Worm (Caenorhabditis elegans) whole organism, L3 larva: ENCODE measurements around the gene W09C2.7.

Experiments used
- R02D3.7 ChIP-seq: fragments of 150-350 bp; optimal IDR thresholded peaks from 2 replicates; lab custom pipeline; 2014; ENCODE audit warnings: missing biosample characterization, missing genetic modification characterization
- ceh-16 ChIP-seq: sonication (generic microtip); optimal IDR thresholded peaks from 2 replicates; lab custom pipeline; 2017; ENCODE audit warnings: missing biosample characterization, missing genetic modification characterization
- ceh-28 ChIP-seq: fragments of 150-350 bp; optimal IDR thresholded peaks from 2 replicates; lab custom pipeline; 2014; ENCODE audit warnings: missing biosample characterization, missing genetic modification reagents, missing genetic modification characterization
- ceh-82 ChIP-seq: fragments of 150-350 bp; optimal IDR thresholded peaks from 2 replicates; lab custom pipeline; 2014; ENCODE audit warnings: missing biosample characterization, missing genetic modification characterization
- ceh-9 ChIP-seq: sonication (generic microtip); optimal IDR thresholded peaks from 2 replicates; lab custom pipeline; 2018; ENCODE audit warnings: missing biosample characterization, missing genetic modification characterization
- egl-5 ChIP-seq: fragments of 150-350 bp; optimal IDR thresholded peaks from 2 replicates; lab custom pipeline; 2017; ENCODE audit warnings: missing biosample characterization, missing genetic modification reagents, missing genetic modification characterization, inconsistent platforms
- elt-1 ChIP-seq: fragments of 150-350 bp; optimal IDR thresholded peaks from 2 replicates; lab custom pipeline; 2014; ENCODE audit warnings: missing biosample characterization, missing genetic modification characterization
- elt-2 ChIP-seq: sonication (generic microtip); optimal IDR thresholded peaks from 2 replicates; lab custom pipeline; 2016; ENCODE audit warnings: missing genetic modification reagents, mild to moderate bottlenecking, missing genetic modification characterization, missing compliant biosample characterization
- elt-3 ChIP-seq, 3 experiments: fragments of 150-350 bp in 1 of 3; sonication (generic microtip) in 2 of 3; optimal IDR thresholded peaks; 2 replicates in 2 of 3; 4 replicates in 1 of 3; lab custom pipeline; 2014 to 2017; ENCODE audit warnings: missing biosample characterization in 3 of 3, missing genetic modification characterization in 3 of 3
- fkh-10 ChIP-seq: sonication (generic microtip); optimal IDR thresholded peaks from 2 replicates; lab custom pipeline; 2017; ENCODE audit warnings: missing biosample characterization, missing genetic modification reagents, missing genetic modification characterization
- fkh-2 ChIP-seq: fragments of 150-350 bp; optimal IDR thresholded peaks from 2 replicates; lab custom pipeline; 2014; ENCODE audit warnings: missing biosample characterization, missing genetic modification reagents, missing genetic modification characterization
- hmg-11 ChIP-seq: sonication (generic microtip); optimal IDR thresholded peaks from 2 replicates; lab custom pipeline; 2016; ENCODE audit warnings: missing genetic modification characterization, missing compliant biosample characterization
- jun-1 ChIP-seq: fragments of 150-350 bp; optimal IDR thresholded peaks from 2 replicates; lab custom pipeline; 2014; ENCODE audit warnings: missing biosample characterization, missing genetic modification reagents, missing genetic modification characterization
- lin-15B ChIP-seq: fragments of 150-350 bp; optimal IDR thresholded peaks from 2 replicates; lab custom pipeline; 2014; ENCODE audit warnings: missing biosample characterization, missing genetic modification characterization
- lin-39 ChIP-seq: fragments of 150-350 bp; optimal IDR thresholded peaks from 2 replicates; lab custom pipeline; 2018; ENCODE audit warnings: missing biosample characterization, missing genetic modification reagents, missing genetic modification characterization
- lsy-12 ChIP-seq: sonication (generic microtip); optimal IDR thresholded peaks from 2 replicates; lab custom pipeline; 2016; ENCODE audit warnings: mild to moderate bottlenecking, missing genetic modification characterization, missing compliant biosample characterization
- mdl-1 ChIP-seq: fragments of 150-350 bp; optimal IDR thresholded peaks from 2 replicates; lab custom pipeline; 2014; ENCODE audit warnings: missing biosample characterization, missing genetic modification characterization
- mml-1 ChIP-seq: fragments of 150-350 bp; sonication (generic microtip); optimal IDR thresholded peaks from 3 replicates; lab custom pipeline; 2014; ENCODE audit warnings: missing biosample characterization, missing genetic modification characterization
- nfya-1 ChIP-seq: sonication (generic microtip); optimal IDR thresholded peaks from 2 replicates; lab custom pipeline; 2017; ENCODE audit warnings: missing genetic modification characterization, mild to moderate bottlenecking, missing compliant biosample characterization, antibody characterized with exemption, moderate library complexity; ENCODE audit not compliant: insufficient read depth
- nhr-11 ChIP-seq: fragments of 150-350 bp; optimal IDR thresholded peaks from 2 replicates; lab custom pipeline; 2014; ENCODE audit warnings: missing biosample characterization, missing genetic modification characterization
- nhr-12 ChIP-seq: fragments of 150-350 bp; optimal IDR thresholded peaks from 2 replicates; lab custom pipeline; 2014; ENCODE audit warnings: missing biosample characterization, missing genetic modification characterization
- nhr-23 ChIP-seq: fragments of 150-350 bp; optimal IDR thresholded peaks from 2 replicates; lab custom pipeline; 2014; ENCODE audit warnings: missing biosample characterization, missing genetic modification reagents, missing genetic modification characterization
- nhr-25 ChIP-seq: sonication (generic microtip); optimal IDR thresholded peaks from 2 replicates; lab custom pipeline; 2017; ENCODE audit warnings: missing biosample characterization, missing genetic modification characterization
- nhr-43 ChIP-seq: sonication (generic microtip); optimal IDR thresholded peaks from 2 replicates; lab custom pipeline; 2016; ENCODE audit warnings: mild to moderate bottlenecking, missing genetic modification characterization, missing compliant biosample characterization; ENCODE audit not compliant: poor library complexity, severe bottlenecking
- nhr-67 ChIP-seq: fragments of 150-350 bp; optimal IDR thresholded peaks from 2 replicates; lab custom pipeline; 2014; ENCODE audit warnings: missing biosample characterization, missing genetic modification characterization
- nhr-76 ChIP-seq: fragments of 150-350 bp; sonication (generic microtip); optimal IDR thresholded peaks from 5 replicates; lab custom pipeline; 2014; ENCODE audit warnings: missing biosample characterization, missing genetic modification characterization
- nhr-77 ChIP-seq: fragments of 150-350 bp; optimal IDR thresholded peaks from 2 replicates; lab custom pipeline; 2014; ENCODE audit warnings: missing biosample characterization, missing genetic modification characterization
- pha-4 ChIP-seq: fragments of 150-350 bp; optimal IDR thresholded peaks from 2 replicates; lab custom pipeline; 2014; ENCODE audit warnings: missing biosample characterization, missing genetic modification reagents, missing genetic modification characterization
- pqm-1 ChIP-seq: fragments of 150-350 bp; optimal IDR thresholded peaks from 2 replicates; lab custom pipeline; 2017; ENCODE audit warnings: missing biosample characterization, missing genetic modification characterization, inconsistent platforms
- sea-2 ChIP-seq: fragments of 150-350 bp; sonication (generic microtip); optimal IDR thresholded peaks from 4 replicates; lab custom pipeline; 2014; ENCODE audit warnings: missing biosample characterization, missing genetic modification reagents, missing genetic modification characterization
- skn-1 ChIP-seq: fragments of 150-350 bp; optimal IDR thresholded peaks from 2 replicates; lab custom pipeline; 2014; ENCODE audit warnings: missing biosample characterization, missing genetic modification characterization
- snpc-4 ChIP-seq: fragments of 150-350 bp; optimal IDR thresholded peaks from 2 replicates; lab custom pipeline; 2014; ENCODE audit warnings: missing biosample characterization, missing genetic modification characterization
- tbx-2 ChIP-seq: sonication (generic microtip); optimal IDR thresholded peaks from 2 replicates; lab custom pipeline; 2016; ENCODE audit warnings: mild to moderate bottlenecking, missing genetic modification characterization, missing compliant biosample characterization
- unc-62 ChIP-seq: fragments of 150-350 bp; sonication (generic microtip); optimal IDR thresholded peaks from 4 replicates; lab custom pipeline; 2014; ENCODE audit warnings: missing biosample characterization, missing genetic modification reagents, missing genetic modification characterization
- zag-1 ChIP-seq: fragments of 150-350 bp; optimal IDR thresholded peaks from 2 replicates; lab custom pipeline; 2014; ENCODE audit warnings: missing biosample characterization, missing genetic modification characterization
- ztf-11 ChIP-seq: fragments of 150-350 bp; optimal IDR thresholded peaks from 2 replicates; lab custom pipeline; 2014; ENCODE audit warnings: missing biosample characterization, missing genetic modification characterization

Gene W09C2.7

ce11 chrIV:9653184-9653583 lies 31.0 kb upstream of the W09C2.7 start, which contains the start of gene F58G6.3:
Gene F58G6.3 (plus strand): TSS chrIV:9653535.
- TF ChIP-seq nfya-1 (tag; lab: Kevin White, UChicago) (peak; percentile 7), pqm-1 (tag; lab: Kevin White, UChicago) (peak; percentile 35), zag-1 (tag; lab: Kevin White, UChicago) (no peak), elt-2 (peak; percentile 62)

- TF ChIP-seq elt-2 (peak; percentile 97), skn-1 (tag; lab: Kevin White, UChicago) (peak; percentile 63), pha-4 (tag; lab: Kevin White, UChicago) (peak; percentile 9), ceh-16 (tag; lab: Kevin White, UChicago) (no peak), pqm-1 (tag; lab: Kevin White, UChicago) (peak; percentile 89), mdl-1 (tag; lab: Kevin White, UChicago) (no peak)
These were observed 29.1 kb upstream of the W09C2.7 start, which contains the start of gene chca-1 for ce11 chrIV:9651234-9651633. Gene chca-1 (plus strand): TSS chrIV:9651394.

ce11 chrIV:9648682-9649081 lies 26.5 kb upstream of the W09C2.7 start, which contains the start of gene srm-3:
Gene srm-3 (plus strand): TSS chrIV:9648982.
- TF ChIP-seq R02D3.7 (no peak), nhr-43 (tag; lab: Kevin White, UChicago) (no peak), elt-2 (no peak), mdl-1 (tag; lab: Kevin White, UChicago) (no peak), nhr-11 (tag; lab: Kevin White, UChicago) (no peak), nhr-67 (no peak), ceh-28 (tag; lab: Kevin White, UChicago) (no peak), pha-4 (tag; lab: Kevin White, UChicago) (no peak), ceh-16 (tag; lab: Kevin White, UChicago) (no peak), sea-2 (GFP tag; lab: Kevin White, UChicago) (no peak), fkh-2 (tag; lab: Kevin White, UChicago) (no peak), pqm-1 (tag; lab: Kevin White, UChicago) (no peak), nhr-77 (tag; lab: Kevin White, UChicago) (no peak), ceh-9 (tag; lab: Kevin White, UChicago) (no peak), unc-62 (GFP tag; lab: Kevin White, UChicago) (no peak), lin-15B (tag; lab: Kevin White, UChicago) (no peak), lin-39 (tag; lab: Kevin White, UChicago) (no peak), elt-3 (tag; optimal IDR thresholded peaks at IDR 0.05; lab: Kevin White, UChicago) (no peak)
- TF ChIP-seq, all 47 proteins: peak for 0

ce11 chrIV:9647789-9648361 lies 25.7 kb upstream of the W09C2.7 start, which contains the start of gene amph-1:
Gene amph-1 (minus strand): TSS chrIV:9647873.
- no peak for TF ChIP-seq egl-5 (tag; lab: Kevin White, UChicago)
- TF ChIP-seq elt-3 (tag; optimal IDR thresholded peaks at IDR 0.05; lab: Kevin White, UChicago): peak in 1 of 3 experiments; percentile 2
- no peak for TF ChIP-seq mml-1 (tag; lab: Kevin White, UChicago)
- TF ChIP-seq ceh-28 (tag; lab: Kevin White, UChicago): peak; percentile 52
- no peak for TF ChIP-seq nhr-12 (tag; lab: Kevin White, UChicago)
- TF ChIP-seq zag-1 (tag; lab: Kevin White, UChicago): no peak
- TF ChIP-seq elt-1: no peak
- no peak for TF ChIP-seq ceh-16 (tag; lab: Kevin White, UChicago)
- TF ChIP-seq skn-1 (tag; lab: Kevin White, UChicago): no peak
- no peak for TF ChIP-seq sea-2 (GFP tag; lab: Kevin White, UChicago)
- TF ChIP-seq fkh-10 (GFP tag; lab: Kevin White, UChicago): no peak
- TF ChIP-seq hmg-11 (tag; lab: Kevin White, UChicago): peak; percentile 66
- no peak for TF ChIP-seq lsy-12 (tag; lab: Kevin White, UChicago)
- peak; percentile 8 for TF ChIP-seq pha-4 (tag; lab: Kevin White, UChicago)
- peak; percentile 45 for TF ChIP-seq elt-2
- no peak for TF ChIP-seq nhr-43 (tag; lab: Kevin White, UChicago)
- no peak for TF ChIP-seq jun-1 (tag; lab: Kevin White, UChicago)
- TF ChIP-seq nhr-23 (tag; lab: Kevin White, UChicago): peak; percentile 81
- no peak for TF ChIP-seq ceh-82 (tag; lab: Kevin White, UChicago)
- peak; percentile 17 for TF ChIP-seq lin-39 (tag; lab: Kevin White, UChicago)
- no peak for TF ChIP-seq ztf-11 (tag; lab: Kevin White, UChicago)
- TF ChIP-seq nhr-76 (tag; lab: Kevin White, UChicago): no peak
- TF ChIP-seq nhr-11 (tag; lab: Kevin White, UChicago): no peak
- TF ChIP-seq mdl-1 (tag; lab: Kevin White, UChicago): no peak
- no peak for TF ChIP-seq nhr-67
- peak; percentile 17 for TF ChIP-seq pqm-1 (tag; lab: Kevin White, UChicago)
- no peak for TF ChIP-seq nhr-77 (tag; lab: Kevin White, UChicago)
- TF ChIP-seq snpc-4 (tag; lab: Kevin White, UChicago): no peak
- no peak for TF ChIP-seq tbx-2 (tag; lab: Kevin White, UChicago)
- peak; percentile 21 for TF ChIP-seq nhr-25 (tag; lab: Kevin White, UChicago)
- TF ChIP-seq fkh-2 (tag; lab: Kevin White, UChicago): no peak
- peak; percentile 70 for TF ChIP-seq nfya-1 (tag; lab: Kevin White, UChicago)
